Fruit fly (Drosophila melanogaster) whole organism, embryonic: ENCODE data around the gene CG4968.

Experiments
- CG13424 ChIP-seq: fragments of 200-800 bp; sonication (Bioruptor generic); optimal IDR thresholded peaks from 2 replicates; lab custom pipeline; 2019; ENCODE audit warnings: missing biosample characterization, mild to moderate bottlenecking, missing genetic modification characterization, moderate library complexity
- CG15514 ChIP-seq: fragments of 200-800 bp; sonication (Bioruptor generic); optimal IDR thresholded peaks from 3 replicates; lab custom pipeline; 2017; ENCODE audit warnings: missing biosample characterization, missing genetic modification characterization, mild to moderate bottlenecking, moderate library complexity, missing genetic modification reagents
- CG9876 ChIP-seq: fragments of 200-800 bp; sonication (Bioruptor generic); optimal IDR thresholded peaks from 2 replicates; lab custom pipeline; 2016; ENCODE audit warnings: missing biosample characterization, missing genetic modification characterization
- ab ChIP-seq: fragments of 200-800 bp; sonication (Bioruptor generic); optimal IDR thresholded peaks from 2 replicates; lab custom pipeline; 2016; ENCODE audit warnings: missing biosample characterization, missing genetic modification characterization
- sc ChIP-seq, 3 experiments: fragments of >200 bp in 2 of 3; fragments of 200-800 bp in 1 of 3; sonication (Bioruptor generic) in 1 of 3; optimal IDR thresholded peaks; 2 replicates in 2 of 3; 3 replicates in 1 of 3; lab custom pipeline; 2017; ENCODE audit warnings: mild to moderate bottlenecking in 1 of 3, missing biosample characterization in 1 of 3, missing genetic modification characterization in 1 of 3, missing genetic modification reagents in 1 of 3
- yki ChIP-seq: fragments of >200 bp; optimal IDR thresholded peaks from 3 replicates; lab custom pipeline; 2018

dm6 chr2L:10280772-10281171, 25.9 kb upstream of the CG4968 start, which contains the start of gene CG34043:
- TF ChIP-seq sc (optimal IDR thresholded peaks at IDR 0.05; lab: Kevin White, UChicago) (no peak), sc (GFP tag; optimal IDR thresholded peaks at IDR 0.05; lab: Kevin White, UChicago) (no peak), CG15514 (GFP tag; lab: Kevin White, UChicago) (no peak), CG13424 (tag; lab: Kevin White, UChicago) (no peak), yki (no peak), ab (GFP tag; lab: Kevin White, UChicago) (no peak), CG9876 (GFP tag; lab: Kevin White, UChicago) (no peak)
